Fruit fly (Drosophila melanogaster) whole organism, embryonic: ENCODE results near the gene Gr39a.

Source experiments
- C15 ChIP-seq: fragments of 200-800 bp; sonication (Bioruptor generic); IDR thresholded peaks from 3 replicates; pipeline ENCODE4 v1.3.6; 2022; ENCODE audit warnings: missing biosample characterization, missing genetic modification characterization
- CG10462 ChIP-seq: fragments of 200-800 bp; sonication (Bioruptor generic); optimal IDR thresholded peaks from 2 replicates; lab custom pipeline; 2016; ENCODE audit warnings: missing biosample characterization, missing genetic modification characterization
- CG10565 ChIP-seq: fragments of 200-800 bp; sonication (Bioruptor generic); optimal IDR thresholded peaks from 3 replicates; lab custom pipeline; 2016; ENCODE audit warnings: missing biosample characterization, mild to moderate bottlenecking, missing genetic modification characterization
- CG11247 ChIP-seq: fragments of 200-800 bp; sonication (Bioruptor generic); IDR thresholded peaks from 2 replicates; pipeline ENCODE4 v1.3.6; 2022; ENCODE audit warnings: missing biosample characterization, missing genetic modification characterization
- CG11560 ChIP-seq: fragments of 200-800 bp; sonication (Bioruptor generic); IDR thresholded peaks from 3 replicates; pipeline ENCODE4 v1.3.6; 2022; ENCODE audit warnings: missing biosample characterization, missing genetic modification characterization
- CG11696 ChIP-seq: fragments of 200-800 bp; sonication (Bioruptor generic); IDR thresholded peaks from 2 replicates; pipeline ENCODE4 v1.3.6; 2022; ENCODE audit warnings: missing biosample characterization, missing genetic modification characterization
- CG12236 ChIP-seq: fragments of 200-800 bp; sonication (Bioruptor generic); optimal IDR thresholded peaks from 2 replicates; lab custom pipeline; 2016; ENCODE audit warnings: missing biosample characterization, missing genetic modification characterization
- CG13775 ChIP-seq: fragments of 200-800 bp; sonication (Bioruptor generic); optimal IDR thresholded peaks from 3 replicates; lab custom pipeline; 2017; ENCODE audit warnings: missing biosample characterization, mild to moderate bottlenecking, missing genetic modification characterization
- CG14050 ChIP-seq: fragments of 200-800 bp; sonication (Bioruptor generic); IDR thresholded peaks from 3 replicates; pipeline ENCODE4 v1.3.6; 2022; ENCODE audit warnings: missing biosample characterization, missing genetic modification characterization
- CG14710 ChIP-seq: fragments of 200-800 bp; sonication (Bioruptor generic); optimal IDR thresholded peaks from 3 replicates; lab custom pipeline; 2019; ENCODE audit warnings: missing biosample characterization, mild to moderate bottlenecking, missing genetic modification characterization, moderate library complexity
- CG15073 ChIP-seq: fragments of 200-800 bp; sonication (Bioruptor generic); optimal IDR thresholded peaks from 2 replicates; lab custom pipeline; 2016; ENCODE audit warnings: missing biosample characterization, missing genetic modification characterization
- CG15696 ChIP-seq: fragments of 200-800 bp; sonication (Bioruptor generic); optimal IDR thresholded peaks from 2 replicates; lab custom pipeline; 2019; ENCODE audit warnings: missing biosample characterization, mild to moderate bottlenecking, missing genetic modification characterization, moderate library complexity
- CG1602 ChIP-seq: fragments of 200-800 bp; sonication (Bioruptor generic); optimal IDR thresholded peaks from 3 replicates; lab custom pipeline; 2016; ENCODE audit warnings: missing biosample characterization, missing genetic modification characterization
- CG17328 ChIP-seq: fragments of 200-800 bp; sonication (Bioruptor generic); IDR thresholded peaks from 2 replicates; pipeline ENCODE4 v1.3.6; 2022; ENCODE audit warnings: missing biosample characterization, missing genetic modification characterization
- CG17568 ChIP-seq: fragments of 200-800 bp; sonication (Bioruptor generic); optimal IDR thresholded peaks from 2 replicates; lab custom pipeline; 2018; ENCODE audit warnings: missing biosample characterization, mild to moderate bottlenecking, missing genetic modification characterization, moderate library complexity
- CG2120 ChIP-seq: fragments of 200-800 bp; sonication (Bioruptor generic); optimal IDR thresholded peaks from 3 replicates; lab custom pipeline; 2016; ENCODE audit warnings: missing biosample characterization, missing genetic modification characterization
- CG2875 ChIP-seq: fragments of 200-800 bp; sonication (Bioruptor generic); optimal IDR thresholded peaks from 2 replicates; lab custom pipeline; 2017; ENCODE audit warnings: missing biosample characterization, mild to moderate bottlenecking, missing genetic modification characterization, missing genetic modification reagents
- CG30020 ChIP-seq: fragments of 200-800 bp; optimal IDR thresholded peaks from 2 replicates; lab custom pipeline; 2019; ENCODE audit warnings: missing biosample characterization, mild to moderate bottlenecking, missing genetic modification characterization, moderate library complexity
- CG31388 ChIP-seq: fragments of 200-800 bp; sonication (Bioruptor generic); optimal IDR thresholded peaks from 2 replicates; lab custom pipeline; 2016; ENCODE audit warnings: missing biosample characterization, missing genetic modification characterization
- CG33213 ChIP-seq: fragments of 200-800 bp; sonication (Bioruptor generic); optimal IDR thresholded peaks from 3 replicates; lab custom pipeline; 2016; ENCODE audit warnings: missing biosample characterization, missing genetic modification characterization
- CG7372 ChIP-seq: fragments of 200-800 bp; sonication (Bioruptor generic); IDR thresholded peaks from 2 replicates; pipeline ENCODE4 v1.3.6; 2022; ENCODE audit warnings: missing biosample characterization, missing genetic modification characterization
- CG7987 ChIP-seq: fragments of 200-800 bp; sonication (Bioruptor generic); optimal IDR thresholded peaks from 2 replicates; lab custom pipeline; 2018; ENCODE audit warnings: missing biosample characterization, mild to moderate bottlenecking, missing genetic modification characterization, moderate library complexity
- CTCF ChIP-seq: fragments of 200-800 bp; sonication (Bioruptor generic); optimal IDR thresholded peaks from 2 replicates; lab custom pipeline; 2017; ENCODE audit warnings: missing biosample characterization, mild to moderate bottlenecking, missing genetic modification characterization, moderate library complexity
- Camta ChIP-seq: fragments of 200-800 bp; sonication (Bioruptor generic); optimal IDR thresholded peaks from 2 replicates; lab custom pipeline; 2016; ENCODE audit warnings: missing biosample characterization, missing genetic modification characterization
- D ChIP-seq, 2 experiments: fragments of 200-800 bp in 1 of 2; fragments of >200 bp in 1 of 2; sonication (Bioruptor generic) in 1 of 2; optimal IDR thresholded peaks; 2 replicates in 1 of 2; 3 replicates in 1 of 2; lab custom pipeline; 2017; ENCODE audit warnings: mild to moderate bottlenecking in 1 of 2, missing biosample characterization in 1 of 2, missing genetic modification characterization in 1 of 2, missing genetic modification reagents in 1 of 2
- Ets65A ChIP-seq: fragments of 200-800 bp; sonication (Bioruptor generic); peaks from one replicate; lab custom pipeline; 2016; ENCODE audit warnings: missing biosample characterization, missing genetic modification characterization
- HmgZ ChIP-seq: fragments of 200-800 bp; sonication (Bioruptor generic); optimal IDR thresholded peaks from 2 replicates; lab custom pipeline; 2018; ENCODE audit warnings: missing biosample characterization, mild to moderate bottlenecking, missing genetic modification characterization
- Lpt ChIP-seq: fragments of >200 bp; optimal IDR thresholded peaks from 2 replicates; lab custom pipeline; 2018; ENCODE audit warnings: missing biosample characterization, missing genetic modification characterization
- NFAT ChIP-seq: fragments of 200-800 bp; sonication (Bioruptor generic); IDR thresholded peaks from 2 replicates; pipeline ENCODE4 v1.3.6; 2022; ENCODE audit warnings: missing biosample characterization, missing genetic modification characterization
- Optix ChIP-seq: fragments of 200-800 bp; sonication (Bioruptor generic); IDR thresholded peaks from 3 replicates; pipeline ENCODE4 v1.3.6; 2022; ENCODE audit warnings: missing biosample characterization, missing genetic modification characterization
- Poxn ChIP-seq: fragments of 200-800 bp; sonication (Bioruptor generic); IDR thresholded peaks from 2 replicates; pipeline ENCODE4 v1.3.6; 2022; ENCODE audit warnings: missing biosample characterization, missing genetic modification characterization
- Sry-β ChIP-seq: fragments of 200-800 bp; sonication (Bioruptor generic); optimal IDR thresholded peaks from 2 replicates; lab custom pipeline; 2018; ENCODE audit warnings: missing biosample characterization, mild to moderate bottlenecking, missing genetic modification characterization, moderate library complexity
- bbx ChIP-seq: fragments of 200-800 bp; sonication (Bioruptor generic); IDR thresholded peaks from 2 replicates; pipeline ENCODE4 v1.3.6; 2022; ENCODE audit warnings: missing biosample characterization, missing genetic modification characterization; ENCODE audit not compliant: partially characterized antibody
- bowl ChIP-seq: fragments of 200-800 bp; sonication (Bioruptor generic); IDR thresholded peaks from 2 replicates; pipeline ENCODE4 v1.3.6; 2022; ENCODE audit warnings: missing biosample characterization, missing genetic modification characterization
- cwo ChIP-seq: fragments of 200-800 bp; sonication (Bioruptor generic); optimal IDR thresholded peaks from 3 replicates; lab custom pipeline; 2017; ENCODE audit warnings: missing biosample characterization, missing genetic modification characterization, mild to moderate bottlenecking, moderate library complexity, missing genetic modification reagents
- dimm ChIP-seq: fragments of 200-800 bp; sonication (Bioruptor generic); IDR thresholded peaks from 2 replicates; pipeline ENCODE4 v1.3.6; 2022; ENCODE audit warnings: missing biosample characterization, missing genetic modification characterization
- ewg ChIP-seq: fragments of 200-800 bp; sonication (Bioruptor generic); optimal IDR thresholded peaks from 3 replicates; lab custom pipeline; 2017; ENCODE audit warnings: mild to moderate bottlenecking, missing biosample characterization, missing genetic modification reagents, missing genetic modification characterization
- fd102C ChIP-seq: fragments of 200-800 bp; sonication (Bioruptor generic); optimal IDR thresholded peaks from 2 replicates; lab custom pipeline; 2018; ENCODE audit warnings: missing biosample characterization, mild to moderate bottlenecking, missing genetic modification characterization, moderate library complexity
- ftz-f1 ChIP-seq: fragments of 200-800 bp; sonication (Bioruptor generic); optimal IDR thresholded peaks from 2 replicates; lab custom pipeline; 2016; ENCODE audit warnings: missing biosample characterization, missing genetic modification characterization
- jumu ChIP-seq: fragments of 200-800 bp; sonication (Bioruptor generic); optimal IDR thresholded peaks from 3 replicates; lab custom pipeline; 2016; ENCODE audit warnings: missing biosample characterization, missing genetic modification characterization
- lab ChIP-seq: fragments of 200-800 bp; sonication (Bioruptor generic); optimal IDR thresholded peaks from 3 replicates; lab custom pipeline; 2017; ENCODE audit warnings: missing biosample characterization, missing genetic modification characterization, mild to moderate bottlenecking, moderate library complexity, missing genetic modification reagents
- lmd ChIP-seq: fragments of 200-800 bp; sonication (Bioruptor generic); IDR thresholded peaks from 2 replicates; pipeline ENCODE4 v1.3.6; 2022; ENCODE audit warnings: missing biosample characterization, missing genetic modification characterization
- odd ChIP-seq: fragments of 200-800 bp; sonication (Bioruptor generic); optimal IDR thresholded peaks from 2 replicates; lab custom pipeline; 2017; ENCODE audit warnings: missing biosample characterization, mild to moderate bottlenecking, missing genetic modification characterization
- peb ChIP-seq: fragments of 200-800 bp; sonication (Bioruptor generic); IDR thresholded peaks from 2 replicates; pipeline ENCODE4 v1.3.6; 2022; ENCODE audit warnings: missing biosample characterization, missing genetic modification characterization
- pros ChIP-seq: fragments of 200-800 bp; sonication (Bioruptor generic); optimal IDR thresholded peaks from 3 replicates; lab custom pipeline; 2019; ENCODE audit warnings: missing biosample characterization, mild to moderate bottlenecking, missing genetic modification characterization, moderate library complexity
- pum ChIP-seq: fragments of 200-800 bp; sonication (Bioruptor generic); optimal IDR thresholded peaks from 2 replicates; lab custom pipeline; 2016; ENCODE audit warnings: missing biosample characterization, missing genetic modification characterization
- sd ChIP-seq: fragments of 200-800 bp; sonication (Bioruptor generic); optimal IDR thresholded peaks from 3 replicates; lab custom pipeline; 2018; ENCODE audit warnings: missing biosample characterization, mild to moderate bottlenecking, missing genetic modification characterization, moderate library complexity
- tio ChIP-seq: fragments of 200-800 bp; sonication (Bioruptor generic); optimal IDR thresholded peaks from 2 replicates; lab custom pipeline; 2017; ENCODE audit warnings: missing biosample characterization, missing genetic modification characterization, inconsistent platforms
- vvl ChIP-seq: fragments of 200-800 bp; sonication (Bioruptor generic); IDR thresholded peaks from 2 replicates; pipeline ENCODE4 v1.3.6; 2022; ENCODE audit warnings: missing biosample characterization, missing genetic modification characterization
- yki ChIP-seq: fragments of >200 bp; optimal IDR thresholded peaks from 3 replicates; lab custom pipeline; 2018
- zen ChIP-seq: fragments of 200-800 bp; sonication (Bioruptor generic); optimal IDR thresholded peaks from 3 replicates; lab custom pipeline; 2018; ENCODE audit warnings: missing biosample characterization, mild to moderate bottlenecking, missing genetic modification characterization, moderate library complexity

Gr39a gene

dm6 chr2L:21310427-21311199, 20.1 kb downstream of the Gr39a start, which contains the start of gene crc (continued):
- TF ChIP-seq CG7987 (no peak), CG11560 (tag; lab: Robert Waterston, UW) (no peak), CG11696 (no peak), CG11247 (GFP tag; lab: Robert Waterston, UW) (no peak), lab (no peak), Poxn (no peak), zen (tag; lab: Kevin White, UChicago) (peak; percentile 1), fd102C (no peak), bowl (no peak), C15 (GFP tag; lab: Robert Waterston, UW) (no peak), CG30020 (tag; lab: Kevin White, UChicago) (peak; percentile 85), CG13775 (peak; percentile 45), CG14050 (GFP tag; lab: Robert Waterston, UW) (no peak), jumu (GFP tag; lab: Kevin White, UChicago) (no peak), CG33213 (GFP tag; lab: Kevin White, UChicago) (no peak), CG2120 (GFP tag; lab: Kevin White, UChicago) (peak; percentile 14), peb (GFP tag; lab: Robert Waterston, UW) (no peak), CG17328 (GFP tag; lab: Robert Waterston, UW) (no peak), Optix (GFP tag; lab: Robert Waterston, UW) (no peak), ewg (GFP tag; lab: Kevin White, UChicago) (no peak), vvl (peak; percentile 13; the same call in 1 of the 2 replicates), CG1602 (GFP tag; lab: Kevin White, UChicago) (no peak), dimm (GFP tag; lab: Robert Waterston, UW) (no peak), odd (GFP tag; lab: Kevin White, UChicago) (no peak), CG15073 (no peak), HmgZ (tag; lab: Kevin White, UChicago) (peak; percentile 18), NFAT (GFP tag; lab: Robert Waterston, UW) (no peak), CG31388 (GFP tag; lab: Kevin White, UChicago) (no peak), CG10565 (GFP tag; lab: Kevin White, UChicago) (no peak), Camta (GFP tag; lab: Kevin White, UChicago) (no peak), CG7372 (no peak; the same call in 1 of the 2 replicates), CG14710 (peak; percentile 65), yki (lab: Kevin White, UChicago) (no peak), pros (GFP tag; lab: Kevin White, UChicago) (peak; percentile 21), ftz-f1 (no peak), Sry-β (no peak), bbx (GFP tag; lab: Robert Waterston, UW) (no peak), lmd (GFP tag; lab: Robert Waterston, UW) (no peak), CG12236 (no peak), CG2875 (no peak), sd (tag; lab: Kevin White, UChicago) (peak; percentile 12), cwo (GFP tag; lab: Kevin White, UChicago) (peak; percentile 60), CG10462 (GFP tag; lab: Kevin White, UChicago) (no peak), tio (no peak), Ets65A (GFP tag; lab: Kevin White, UChicago) (no peak), CTCF (GFP tag; lab: Kevin White, UChicago) (no peak), CG15696 (peak; percentile 16), pum (GFP tag; lab: Kevin White, UChicago) (no peak), Lpt (GFP tag; lab: Kevin White, UChicago) (no peak), D (optimal IDR thresholded peaks at IDR 0.05; lab: Kevin White, UChicago) (peak; percentile 12), D (GFP tag; optimal IDR thresholded peaks at IDR 0.05; lab: Kevin White, UChicago) (no peak), CG17568 (GFP tag; lab: Kevin White, UChicago) (peak; percentile 44)
